Fruit fly (Drosophila melanogaster) whole organism, embryonic: ENCODE data around the gene wg.
A peak's percentile ranks its signal among the peaks of the same experiment; 100 is the strongest.

Experiments used
- Awh ChIP-seq: fragments of 200-800 bp; sonication (Bioruptor generic); IDR thresholded peaks from 2 replicates; pipeline ENCODE4, ENCODE4 v1.3.6; 2022; ENCODE audit warnings: missing biosample characterization, missing genetic modification characterization
- CG10321 ChIP-seq: fragments of 200-800 bp; sonication (Bioruptor generic); IDR thresholded peaks from 2 replicates; pipeline ENCODE4 v1.3.6; 2022; ENCODE audit warnings: missing biosample characterization, missing genetic modification characterization
- CG11504 ChIP-seq: fragments of 200-800 bp; sonication (Bioruptor generic); optimal IDR thresholded peaks from 3 replicates; lab custom pipeline; 2019; ENCODE audit warnings: missing biosample characterization, mild to moderate bottlenecking, missing genetic modification characterization, moderate library complexity
- CG12391 ChIP-seq: fragments of 200-800 bp; sonication (Bioruptor generic); optimal IDR thresholded peaks from 3 replicates; lab custom pipeline; 2018; ENCODE audit warnings: missing biosample characterization, mild to moderate bottlenecking, missing genetic modification characterization, moderate library complexity
- CG15601 ChIP-seq: fragments of 200-800 bp; sonication (Bioruptor generic); optimal IDR thresholded peaks from 3 replicates; lab custom pipeline; 2019; ENCODE audit warnings: missing biosample characterization, mild to moderate bottlenecking, missing genetic modification characterization, moderate library complexity
- CG1603 ChIP-seq: fragments of 200-800 bp; sonication (Bioruptor generic); optimal IDR thresholded peaks from 2 replicates; lab custom pipeline; 2019; ENCODE audit warnings: missing biosample characterization, mild to moderate bottlenecking, missing genetic modification characterization, moderate library complexity
- CG16779 ChIP-seq: fragments of 200-800 bp; sonication (Bioruptor generic); IDR thresholded peaks from 2 replicates; pipeline ENCODE4 v1.3.6; 2022; ENCODE audit warnings: missing biosample characterization, missing genetic modification characterization
- CG17829 ChIP-seq: fragments of 200-800 bp; optimal IDR thresholded peaks from 2 replicates; lab custom pipeline; 2019; ENCODE audit warnings: missing biosample characterization, mild to moderate bottlenecking, missing genetic modification characterization, moderate library complexity
- CG2199 ChIP-seq: fragments of 200-800 bp; sonication (Bioruptor generic); IDR thresholded peaks from 3 replicates; pipeline ENCODE4 v1.3.6; 2022; ENCODE audit warnings: missing biosample characterization, missing genetic modification characterization
- CG2202 ChIP-seq: fragments of 200-800 bp; sonication (Bioruptor generic); optimal IDR thresholded peaks from 2 replicates; lab custom pipeline; 2018; ENCODE audit warnings: missing biosample characterization, mild to moderate bottlenecking, missing genetic modification characterization
- CG3163 ChIP-seq: fragments of 200-800 bp; sonication (Bioruptor generic); optimal IDR thresholded peaks from 3 replicates; lab custom pipeline; 2016; ENCODE audit warnings: missing biosample characterization, missing genetic modification characterization
- CG34224 ChIP-seq: fragments of 200-800 bp; sonication (Bioruptor generic); IDR thresholded peaks from 3 replicates; pipeline ENCODE4 v1.3.6; 2022; ENCODE audit warnings: missing biosample characterization, missing genetic modification characterization; ENCODE audit not compliant: partially characterized antibody
- CG4730 ChIP-seq: fragments of 200-800 bp; sonication (Bioruptor generic); IDR thresholded peaks from 2 replicates; pipeline ENCODE4 v1.3.6; 2022; ENCODE audit warnings: missing biosample characterization, missing genetic modification characterization
- CG5180 ChIP-seq: fragments of 200-800 bp; sonication (Bioruptor generic); optimal IDR thresholded peaks from 3 replicates; lab custom pipeline; 2017; ENCODE audit warnings: missing biosample characterization, missing genetic modification characterization, mild to moderate bottlenecking, moderate library complexity, missing genetic modification reagents
- CG6272 ChIP-seq: fragments of 200-800 bp; sonication (Bioruptor generic); IDR thresholded peaks from 2 replicates; pipeline ENCODE4 v1.3.6; 2022; ENCODE audit warnings: missing biosample characterization, missing genetic modification characterization
- CG6854 ChIP-seq: fragments of 200-800 bp; sonication (Bioruptor generic); optimal IDR thresholded peaks from 3 replicates; lab custom pipeline; 2017; ENCODE audit warnings: missing biosample characterization, mild to moderate bottlenecking, missing genetic modification characterization
- CG7963 ChIP-seq: fragments of 200-800 bp; sonication (Bioruptor generic); IDR thresholded peaks from 3 replicates; pipeline ENCODE4 v1.3.6; 2022; ENCODE audit warnings: missing biosample characterization, missing genetic modification characterization; ENCODE audit not compliant: partially characterized antibody
- CG8478 ChIP-seq: fragments of >200 bp; optimal IDR thresholded peaks from 2 replicates; lab custom pipeline; 2018
- CG9215 ChIP-seq: fragments of 200-800 bp; sonication (Bioruptor generic); IDR thresholded peaks from 2 replicates; pipeline ENCODE4 v1.3.6; 2022; ENCODE audit warnings: missing biosample characterization, missing genetic modification characterization
- CHES-1-like ChIP-seq: fragments of 200-800 bp; sonication (Bioruptor generic); optimal IDR thresholded peaks from 2 replicates; lab custom pipeline; 2016; ENCODE audit warnings: missing biosample characterization, missing genetic modification characterization
- D ChIP-seq, 2 experiments: fragments of 200-800 bp in 1 of 2; fragments of >200 bp in 1 of 2; sonication (Bioruptor generic) in 1 of 2; optimal IDR thresholded peaks; 2 replicates in 1 of 2; 3 replicates in 1 of 2; lab custom pipeline; 2017; ENCODE audit warnings: mild to moderate bottlenecking in 1 of 2, missing biosample characterization in 1 of 2, missing genetic modification characterization in 1 of 2, missing genetic modification reagents in 1 of 2
- HLH54F ChIP-seq: fragments of 200-800 bp; sonication (Bioruptor generic); optimal IDR thresholded peaks from 3 replicates; lab custom pipeline; 2016; ENCODE audit warnings: missing biosample characterization, missing genetic modification characterization
- Hmr ChIP-seq: fragments of 200-800 bp; sonication (Bioruptor generic); optimal IDR thresholded peaks from 3 replicates; lab custom pipeline; 2017; ENCODE audit warnings: mild to moderate bottlenecking, missing biosample characterization, missing genetic modification reagents, missing genetic modification characterization
- Hmx ChIP-seq: fragments of 200-800 bp; sonication (Bioruptor generic); optimal IDR thresholded peaks from 2 replicates; lab custom pipeline; 2016; ENCODE audit warnings: missing biosample characterization, missing genetic modification characterization
- Hsf ChIP-seq: fragments of 200-800 bp; sonication (Bioruptor generic); optimal IDR thresholded peaks from 3 replicates; lab custom pipeline; 2016; ENCODE audit warnings: missing biosample characterization, missing genetic modification characterization
- Jarid2 ChIP-seq: fragments of 200-800 bp; sonication (Bioruptor generic); optimal IDR thresholded peaks from 3 replicates; lab custom pipeline; 2017; ENCODE audit warnings: mild to moderate bottlenecking, missing biosample characterization, missing genetic modification reagents, missing genetic modification characterization
- Mrtf ChIP-seq: fragments of 200-800 bp; sonication (Bioruptor generic); IDR thresholded peaks from 3 replicates; pipeline ENCODE4 v1.3.6; 2022; ENCODE audit warnings: missing biosample characterization, missing genetic modification characterization
- Nf-YB ChIP-seq: fragments of 200-800 bp; sonication (Bioruptor generic); optimal IDR thresholded peaks from 3 replicates; lab custom pipeline; 2019; ENCODE audit warnings: missing biosample characterization, mild to moderate bottlenecking, missing genetic modification characterization, moderate library complexity
- Nf-YC ChIP-seq: fragments of 200-800 bp; optimal IDR thresholded peaks from 3 replicates; lab custom pipeline; 2019; ENCODE audit warnings: missing biosample characterization, mild to moderate bottlenecking, missing genetic modification characterization, moderate library complexity
- Spps ChIP-seq: fragments of 200-800 bp; sonication (Bioruptor generic); optimal IDR thresholded peaks from 2 replicates; lab custom pipeline; 2018; ENCODE audit warnings: missing biosample characterization, mild to moderate bottlenecking, missing genetic modification characterization
- Stat92E ChIP-seq, 3 experiments: fragments of >200 bp in 2 of 3; fragments of 200-800 bp in 1 of 3; sonication (Bioruptor generic) in 1 of 3; optimal IDR thresholded peaks; 2 replicates each; lab custom pipeline; 2017 to 2019; ENCODE audit warnings: missing biosample characterization in 3 of 3, missing genetic modification characterization in 3 of 3, mild to moderate bottlenecking in 1 of 3, moderate library complexity in 1 of 3
- ci ChIP-seq: fragments of 200-800 bp; sonication (Bioruptor generic); IDR thresholded peaks from 3 replicates; pipeline ENCODE4 v1.3.6; 2022; ENCODE audit warnings: missing biosample characterization, missing genetic modification characterization
- crc ChIP-seq: fragments of 200-800 bp; sonication (Bioruptor generic); optimal IDR thresholded peaks from 2 replicates; lab custom pipeline; 2016; ENCODE audit warnings: missing biosample characterization, missing genetic modification characterization
- croc ChIP-seq: fragments of 200-800 bp; sonication (Bioruptor generic); conservative IDR thresholded peaks from 3 replicates; pipeline ENCODE4 v1.3.6; 2022; ENCODE audit warnings: missing biosample characterization, missing genetic modification characterization
- crol ChIP-seq: fragments of 200-800 bp; sonication (Bioruptor generic); IDR thresholded peaks from 2 replicates; pipeline ENCODE4 v1.3.6; 2022; ENCODE audit warnings: missing biosample characterization, missing genetic modification characterization
- fu2 ChIP-seq: fragments of 200-800 bp; sonication (Bioruptor generic); optimal IDR thresholded peaks from 2 replicates; lab custom pipeline; 2016; ENCODE audit warnings: missing biosample characterization, missing genetic modification characterization
- gcm ChIP-seq: fragments of 200-800 bp; sonication (Bioruptor generic); optimal IDR thresholded peaks from 2 replicates; lab custom pipeline; 2019; ENCODE audit warnings: missing biosample characterization, mild to moderate bottlenecking, missing genetic modification characterization, moderate library complexity
- gem ChIP-seq: fragments of 200-800 bp; sonication (Bioruptor generic); optimal IDR thresholded peaks from 2 replicates; lab custom pipeline; 2019; ENCODE audit warnings: missing biosample characterization, mild to moderate bottlenecking, missing genetic modification characterization, moderate library complexity
- oc ChIP-seq: fragments of 200-800 bp; sonication (Bioruptor generic); optimal IDR thresholded peaks from 2 replicates; lab custom pipeline; 2018; ENCODE audit warnings: missing biosample characterization, mild to moderate bottlenecking, missing genetic modification characterization, moderate library complexity
- pita ChIP-seq: fragments of 200-800 bp; sonication (Bioruptor generic); optimal IDR thresholded peaks from 2 replicates; lab custom pipeline; 2017; ENCODE audit warnings: missing biosample characterization, mild to moderate bottlenecking, missing genetic modification characterization
- pum ChIP-seq: fragments of 200-800 bp; sonication (Bioruptor generic); optimal IDR thresholded peaks from 2 replicates; lab custom pipeline; 2016; ENCODE audit warnings: missing biosample characterization, missing genetic modification characterization
- repo ChIP-seq: fragments of 200-800 bp; sonication (Bioruptor generic); optimal IDR thresholded peaks from 2 replicates; lab custom pipeline; 2016; ENCODE audit warnings: missing biosample characterization, missing genetic modification characterization
- sc ChIP-seq, 3 experiments: fragments of >200 bp in 2 of 3; fragments of 200-800 bp in 1 of 3; sonication (Bioruptor generic) in 1 of 3; optimal IDR thresholded peaks; 2 replicates in 2 of 3; 3 replicates in 1 of 3; lab custom pipeline; 2017; ENCODE audit warnings: mild to moderate bottlenecking in 1 of 3, missing biosample characterization in 1 of 3, missing genetic modification characterization in 1 of 3, missing genetic modification reagents in 1 of 3
- shn ChIP-seq: fragments of 200-800 bp; sonication (Bioruptor generic); optimal IDR thresholded peaks from 3 replicates; lab custom pipeline; 2016; ENCODE audit warnings: missing biosample characterization, missing genetic modification characterization
- so ChIP-seq: fragments of 200-800 bp; sonication (Bioruptor generic); IDR thresholded peaks from 3 replicates; pipeline ENCODE4 v1.3.6; 2022; ENCODE audit warnings: missing biosample characterization, missing genetic modification characterization
- sob ChIP-seq: fragments of 200-800 bp; sonication (Bioruptor generic); IDR thresholded peaks from 2 replicates; pipeline ENCODE4 v1.3.6; 2022; ENCODE audit warnings: missing biosample characterization, missing genetic modification characterization
- stwl ChIP-seq: fragments of 200-800 bp; sonication (Bioruptor generic); optimal IDR thresholded peaks from 3 replicates; lab custom pipeline; 2018; ENCODE audit warnings: missing biosample characterization, mild to moderate bottlenecking, missing genetic modification characterization, moderate library complexity
- tll ChIP-seq, 2 experiments: fragments of 200-800 bp in 1 of 2; fragments of >200 bp in 1 of 2; sonication (Bioruptor generic) in 1 of 2; optimal IDR thresholded peaks; 2 replicates each; lab custom pipeline; 2017 to 2019; ENCODE audit warnings: missing biosample characterization in 2 of 2, missing genetic modification characterization in 2 of 2, mild to moderate bottlenecking in 1 of 2, moderate library complexity in 1 of 2
- vvl ChIP-seq: fragments of 200-800 bp; sonication (Bioruptor generic); IDR thresholded peaks from 2 replicates; pipeline ENCODE4 v1.3.6; 2022; ENCODE audit warnings: missing biosample characterization, missing genetic modification characterization

wg gene

dm6 chr2L:7306782-7307181 lies at the start of gene wg (continued):
- peak; percentile 50 for TF ChIP-seq crol (GFP tag; lab: Robert Waterston, UW)
- peak; percentile 98 for TF ChIP-seq CG10321 (GFP tag; lab: Robert Waterston, UW)
- no peak for TF ChIP-seq CG9215 (GFP tag; lab: Robert Waterston, UW)
- TF ChIP-seq crc (GFP tag; lab: Kevin White, UChicago) = no peak
- peak; percentile 34 for TF ChIP-seq CG5180
- TF ChIP-seq CG12391 = peak; percentile 12
- TF ChIP-seq tll (GFP tag; optimal IDR thresholded peaks at IDR 0.05; lab: Kevin White, UChicago) = peak in 1 of 2 experiments; percentile 60
- peak in 1 of 3 experiments; percentile 32 for TF ChIP-seq Stat92E (GFP tag; optimal IDR thresholded peaks at IDR 0.05; lab: Kevin White, UChicago)
- TF ChIP-seq Spps (tag; lab: Kevin White, UChicago) = no peak
- no peak for TF ChIP-seq sc (optimal IDR thresholded peaks at IDR 0.05; lab: Kevin White, UChicago)
- no peak for TF ChIP-seq sc (GFP tag; optimal IDR thresholded peaks at IDR 0.05; lab: Kevin White, UChicago)
- TF ChIP-seq CG2199 (GFP tag; lab: Robert Waterston, UW) = peak; percentile 88
- TF ChIP-seq HLH54F = no peak
- no peak for TF ChIP-seq CHES-1-like (GFP tag; lab: Kevin White, UChicago)
- peak; percentile 91 for TF ChIP-seq Jarid2 (GFP tag; lab: Kevin White, UChicago)
- TF ChIP-seq Mrtf (GFP tag; lab: Robert Waterston, UW) = no peak
- TF ChIP-seq ci (GFP tag; lab: Robert Waterston, UW) = peak; percentile 75; the same call in 2 of the 3 replicates
- peak; percentile 10 for TF ChIP-seq CG2202
- TF ChIP-seq Awh (GFP tag; lab: Robert Waterston, UW) = no peak
- peak; percentile 36 for TF ChIP-seq oc (tag; lab: Kevin White, UChicago)
- peak; percentile 19; the same call in 1 of the 3 replicates for TF ChIP-seq so
- no peak for TF ChIP-seq CG6854 (GFP tag; lab: Kevin White, UChicago)
- TF ChIP-seq shn (GFP tag; lab: Kevin White, UChicago) = peak; percentile 19
- TF ChIP-seq gcm = peak; percentile 64
- TF ChIP-seq Hmr (GFP tag; lab: Kevin White, UChicago) = peak; percentile 29
- TF ChIP-seq CG15601 (tag; lab: Kevin White, UChicago) = no peak
- peak; percentile 38 for TF ChIP-seq CG11504 (tag; lab: Kevin White, UChicago)
- TF ChIP-seq pita (GFP tag; lab: Kevin White, UChicago) = no peak
- TF ChIP-seq Nf-YC (tag; lab: Kevin White, UChicago) = peak; percentile 99
- peak; percentile 12 for TF ChIP-seq repo (GFP tag; lab: Kevin White, UChicago)
- no peak for TF ChIP-seq CG3163 (GFP tag; lab: Kevin White, UChicago)
- peak; percentile 67 for TF ChIP-seq sob (GFP tag; lab: Robert Waterston, UW)
- TF ChIP-seq fu2 (GFP tag; lab: Kevin White, UChicago) = no peak
- no peak for TF ChIP-seq croc (GFP tag; lab: Robert Waterston, UW)
- peak; percentile 98 for TF ChIP-seq Nf-YB
- peak; percentile 84 for TF ChIP-seq vvl
- TF ChIP-seq CG4730 (GFP tag; lab: Robert Waterston, UW) = no peak
- 0 out of 3 replicates have a peak, but pooled peaks have one; percentile 40 for TF ChIP-seq CG7963
- TF ChIP-seq CG17829 = peak; percentile 55
- TF ChIP-seq CG16779 (GFP tag; lab: Robert Waterston, UW) = no peak
- TF ChIP-seq pum (GFP tag; lab: Kevin White, UChicago) = no peak
- TF ChIP-seq Hsf (GFP tag; lab: Kevin White, UChicago) = peak; percentile 5
- peak; percentile 32; the same call in 1 of the 2 replicates for TF ChIP-seq CG6272 (GFP tag; lab: Robert Waterston, UW)
- TF ChIP-seq Hmx (GFP tag; lab: Kevin White, UChicago) = no peak
- 0 out of 3 replicates have a peak, but pooled peaks have one; percentile 44 for TF ChIP-seq CG34224 (GFP tag; lab: Robert Waterston, UW)
- TF ChIP-seq gem (tag; lab: Kevin White, UChicago) = no peak
- peak; percentile 32 for TF ChIP-seq stwl (tag; lab: Kevin White, UChicago)
- TF ChIP-seq D (optimal IDR thresholded peaks at IDR 0.05; lab: Kevin White, UChicago) = peak; percentile 70
- no peak for TF ChIP-seq D (GFP tag; optimal IDR thresholded peaks at IDR 0.05; lab: Kevin White, UChicago)
- peak; percentile 99 for TF ChIP-seq CG8478 (lab: Kevin White, UChicago)
- TF ChIP-seq CG1603 (tag; lab: Kevin White, UChicago) = peak; percentile 7
